Worm (Caenorhabditis elegans): Measurements from ENCODE around the gene bpnt-1.

bpnt-1 gene

DNA sequence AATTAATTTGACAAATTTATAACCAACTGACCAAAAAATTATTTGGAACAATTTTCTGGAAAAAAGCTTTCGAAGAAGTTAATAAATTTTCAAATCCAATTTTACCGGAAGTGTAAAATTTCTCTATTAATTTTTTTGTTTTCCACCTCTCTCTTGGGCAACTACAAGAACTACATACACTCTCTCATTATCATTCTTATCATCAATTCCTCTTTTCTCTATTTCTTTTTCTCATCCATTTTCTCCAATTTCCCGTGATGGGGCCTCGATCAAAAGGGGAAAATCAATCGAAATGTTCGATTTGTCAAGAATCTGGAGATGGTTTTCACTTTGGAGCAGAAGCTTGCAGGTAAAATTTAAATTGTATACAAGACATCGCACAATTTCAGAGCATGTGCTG is 13.1 kb downstream of the bpnt-1 start, which contains the start of gene nhr-109:
Gene nhr-109, plus strand, starts transcription at position 222 of the 400 bp plus-strand sequence.
- peak; percentile 59 for TF ChIP-seq elt-2 (tag; optimal IDR thresholded peaks at IDR 0.05)
- TF ChIP-seq pqm-1 (tag; optimal IDR thresholded peaks at IDR 0.05) = peak; percentile 40
- no peak for TF ChIP-seq nhr-12 (tag; optimal IDR thresholded peaks at IDR 0.05)

DNA sequence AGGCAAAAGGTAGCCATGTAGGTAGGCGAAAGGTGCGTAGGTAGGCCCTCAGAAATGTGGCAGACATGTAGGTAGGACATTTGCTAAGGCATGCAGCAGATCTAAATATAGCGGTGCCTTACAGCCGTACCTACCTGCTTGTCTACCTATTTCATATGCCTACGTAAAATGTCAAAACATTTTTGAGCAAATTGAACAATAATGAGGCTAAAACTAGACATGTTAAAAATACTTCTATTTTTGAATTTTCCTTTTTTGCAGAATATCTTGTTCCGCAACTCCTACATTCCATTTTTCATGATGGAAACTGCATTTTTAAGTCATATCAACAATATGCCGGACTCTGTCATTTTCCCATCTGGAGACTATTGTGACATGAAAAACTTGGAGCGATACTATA is 14.2 kb downstream of the bpnt-1 start:
- TF ChIP-seq mml-1 (tag; optimal IDR thresholded peaks at IDR 0.05) (no peak), ztf-11 (tag; optimal IDR thresholded peaks at IDR 0.05) (no peak), nhr-43 (tag; optimal IDR thresholded peaks at IDR 0.05; ENCODE audit: poor library complexity, severe bottlenecking) (no peak), zag-1 (tag; optimal IDR thresholded peaks at IDR 0.05) (no peak), nhr-77 (tag; optimal IDR thresholded peaks at IDR 0.05) (no peak), hmg-11 (tag; optimal IDR thresholded peaks at IDR 0.05) (no peak), elt-1 (tag; optimal IDR thresholded peaks at IDR 0.05) (no peak), skn-1 (tag; optimal IDR thresholded peaks at IDR 0.05) (no peak), sea-2 (GFP tag; optimal IDR thresholded peaks at IDR 0.05) (no peak), jun-1 (tag; optimal IDR thresholded peaks at IDR 0.05) (no peak), ztf-4 (tag; optimal IDR thresholded peaks at IDR 0.05) (no peak), nhr-25 (tag; optimal IDR thresholded peaks at IDR 0.05) (no peak), unc-39 (tag; optimal IDR thresholded peaks at IDR 0.05) (no peak)

DNA sequence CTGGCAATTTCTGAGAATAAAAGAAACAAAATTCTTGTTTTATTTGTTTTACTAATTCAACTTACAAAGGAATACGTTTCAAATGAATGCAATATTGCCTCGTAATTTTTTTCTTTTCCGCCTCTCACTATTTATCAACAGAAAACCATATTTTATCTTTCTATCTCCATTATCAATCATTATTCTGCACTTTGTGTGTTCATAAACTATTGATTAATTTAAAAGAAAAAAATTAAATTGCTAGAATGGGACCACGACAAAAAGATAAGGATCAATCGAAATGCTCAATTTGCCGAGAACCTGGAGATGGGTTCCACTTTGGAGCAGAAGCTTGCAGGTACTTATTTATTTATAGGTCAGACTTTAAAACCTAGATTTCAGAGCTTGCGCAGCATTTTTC is 15.1 kb downstream of the bpnt-1 start, which contains the start of gene nhr-273:
Gene nhr-273, plus strand, starts transcription at position 167 of the 400 bp plus-strand sequence.
- TF ChIP-seq daf-12 (tag; optimal IDR thresholded peaks at IDR 0.05) = no peak
- no peak for TF ChIP-seq nhr-67 (tag; optimal IDR thresholded peaks at IDR 0.05)
- no peak for TF ChIP-seq nhr-12 (tag; optimal IDR thresholded peaks at IDR 0.05)
- no peak for TF ChIP-seq egl-5 (tag; optimal IDR thresholded peaks at IDR 0.05)
- TF ChIP-seq nhr-43 (tag; optimal IDR thresholded peaks at IDR 0.05; ENCODE audit: poor library complexity, severe bottlenecking) = peak; percentile 61
- TF ChIP-seq ceh-28 (tag; optimal IDR thresholded peaks at IDR 0.05) = no peak
- peak; percentile 54 for TF ChIP-seq elt-2 (tag; optimal IDR thresholded peaks at IDR 0.05)
- no peak for TF ChIP-seq nhr-25 (tag; optimal IDR thresholded peaks at IDR 0.05)
- TF ChIP-seq skn-1 (tag; optimal IDR thresholded peaks at IDR 0.05) = no peak

DNA sequence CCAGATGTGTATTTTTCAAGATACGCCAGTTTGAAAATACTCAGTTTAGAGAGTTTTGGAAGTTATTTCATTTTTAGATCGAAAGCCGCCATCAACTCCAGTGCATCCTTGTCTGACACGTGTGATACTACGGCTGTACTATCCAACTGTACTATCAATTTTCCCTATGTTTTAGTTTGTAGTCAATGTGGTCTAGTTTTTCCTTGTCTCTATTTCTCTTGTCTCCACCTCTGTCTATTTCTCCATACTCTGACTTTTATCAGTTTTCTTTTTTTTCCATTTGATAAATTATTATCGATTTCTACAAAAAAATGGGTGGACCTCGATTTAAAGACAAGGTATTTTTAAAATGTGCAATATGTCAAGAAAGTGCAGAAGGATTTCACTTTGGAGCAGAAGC is 18.5 kb downstream of the bpnt-1 start, which contains the start of gene nhr-16:
Gene nhr-16, plus strand, starts transcription at position 205 of the 400 bp plus-strand sequence.
- TF ChIP-seq nhr-67 (tag; optimal IDR thresholded peaks at IDR 0.05) = no peak
- TF ChIP-seq fos-1 (tag; optimal IDR thresholded peaks at IDR 0.05) = no peak
- TF ChIP-seq mdl-1 (tag; optimal IDR thresholded peaks at IDR 0.05) = no peak
- TF ChIP-seq elt-2 (tag; optimal IDR thresholded peaks at IDR 0.05) = peak; percentile 33

DNA sequence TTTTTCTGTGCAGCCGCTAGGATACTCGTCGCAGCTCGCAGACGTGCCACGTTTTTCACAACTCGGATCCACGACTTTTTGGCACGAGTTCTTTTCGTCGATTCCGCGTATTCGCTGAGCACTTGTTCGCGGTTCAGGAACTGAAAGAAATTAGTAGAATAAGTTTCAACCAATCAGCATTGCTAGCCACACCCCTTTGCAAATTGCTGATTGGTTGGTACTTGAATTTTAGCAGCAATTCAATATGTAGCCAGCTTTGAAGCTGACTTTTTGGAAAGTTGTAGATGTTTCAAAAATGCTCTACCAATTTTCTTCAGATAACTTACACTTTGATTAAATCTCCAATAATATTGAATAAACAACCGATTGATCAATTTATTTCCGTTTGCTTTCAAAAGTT is 21.2 kb downstream of the bpnt-1 start:
- TF ChIP-seq nfya-1 (tag; optimal IDR thresholded peaks at IDR 0.05; ENCODE audit: insufficient read depth) (peak; percentile 93), mml-1 (tag; optimal IDR thresholded peaks at IDR 0.05) (no peak)

DNA sequence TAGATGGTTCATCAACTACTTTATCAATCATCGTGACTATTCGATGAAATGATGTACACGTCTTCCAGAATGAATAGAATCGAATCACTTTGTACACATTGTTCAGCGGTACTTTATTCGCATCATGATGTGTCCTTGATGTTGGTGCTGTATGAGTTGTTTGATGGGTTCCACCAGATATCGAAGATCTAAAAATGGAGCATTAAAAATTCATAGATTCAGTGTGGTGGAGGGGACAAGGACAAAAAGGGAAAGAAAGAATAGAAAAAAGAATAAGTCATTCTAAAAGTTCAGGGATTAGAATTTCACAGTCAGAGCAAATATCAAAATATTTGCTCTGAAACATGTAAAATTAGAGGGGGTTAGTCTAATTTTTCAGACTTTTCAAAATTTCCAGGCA is 24.8 kb downstream of the bpnt-1 start:
- TF ChIP-seq snpc-4 (tag; optimal IDR thresholded peaks at IDR 0.05) (no peak), zag-1 (tag; optimal IDR thresholded peaks at IDR 0.05) (no peak), lin-15B (tag; optimal IDR thresholded peaks at IDR 0.05) (no peak), ztf-11 (tag; optimal IDR thresholded peaks at IDR 0.05) (no peak), skn-1 (tag; optimal IDR thresholded peaks at IDR 0.05) (no peak), ceh-16 (tag; optimal IDR thresholded peaks at IDR 0.05) (no peak), elt-3 (tag; optimal IDR thresholded peaks at IDR 0.05) (no peak), fkh-2 (tag; optimal IDR thresholded peaks at IDR 0.05) (no peak), lsy-12 (tag; optimal IDR thresholded peaks at IDR 0.05) (no peak), nhr-67 (tag; optimal IDR thresholded peaks at IDR 0.05) (no peak), ceh-82 (tag; optimal IDR thresholded peaks at IDR 0.05) (no peak), daf-12 (tag; optimal IDR thresholded peaks at IDR 0.05) (no peak), nhr-28 (tag; optimal IDR thresholded peaks at IDR 0.05) (no peak), unc-39 (tag; optimal IDR thresholded peaks at IDR 0.05) (no peak), aly-2 (tag; optimal IDR thresholded peaks at IDR 0.05) (no peak), egl-5 (tag; optimal IDR thresholded peaks at IDR 0.05) (no peak), fkh-10 (GFP tag; optimal IDR thresholded peaks at IDR 0.05) (no peak), nhr-12 (tag; optimal IDR thresholded peaks at IDR 0.05) (no peak)

All from whole organism, L3 larva.